Fruit fly (Drosophila melanogaster): ENCODE data around the gene CG13996.

CG13996 gene

DNA sequence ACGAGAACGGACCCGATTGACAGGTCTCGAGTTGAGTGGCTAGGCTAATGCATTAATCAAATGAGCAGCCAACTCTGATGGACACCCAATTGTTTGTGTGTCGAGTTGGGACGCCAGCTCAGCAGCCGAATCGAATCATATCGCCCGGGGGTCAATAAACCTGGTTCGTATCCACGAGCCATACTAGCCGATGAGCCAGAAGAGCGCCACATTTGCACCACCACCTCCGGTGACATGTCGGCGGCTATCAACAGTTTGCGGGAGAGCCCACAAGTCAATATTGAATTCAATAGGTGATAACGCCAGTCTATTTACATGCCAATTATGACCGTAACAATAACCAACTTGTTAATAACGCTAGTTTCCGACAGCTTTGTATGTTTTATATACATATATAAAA, 46.5 kb upstream of the CG13996 start:
- no peak for TF ChIP-seq Sox15 (GFP tag; optimal IDR thresholded peaks at IDR 0.05)
- no peak for TF ChIP-seq CG11762 (GFP tag; optimal IDR thresholded peaks at IDR 0.05; ENCODE audit: insufficient read depth)
- TF ChIP-seq CG6163 (GFP tag; IDR thresholded peaks at IDR 0.05): no peak
- TF ChIP-seq Sox14 (GFP tag; optimal IDR thresholded peaks at IDR 0.05): no peak
- no peak for TF ChIP-seq CG1621 (tag; optimal IDR thresholded peaks at IDR 0.05)
- TF ChIP-seq CG9139 (GFP tag; optimal IDR thresholded peaks at IDR 0.05): no peak
- TF ChIP-seq dsx (GFP tag; optimal IDR thresholded peaks at IDR 0.05; ENCODE audit: poor library complexity, severe bottlenecking): no peak
- no peak for TF ChIP-seq fd59A (GFP tag; optimal IDR thresholded peaks at IDR 0.05)
- TF ChIP-seq ss (GFP tag; optimal IDR thresholded peaks at IDR 0.05): peak in 1 of 2 experiments; percentile 16
- no peak for TF ChIP-seq CG31627 (GFP tag; optimal IDR thresholded peaks at IDR 0.05)
- TF ChIP-seq CG10669 (GFP tag; optimal IDR thresholded peaks at IDR 0.05): no peak
- TF ChIP-seq CG6808 (GFP tag; optimal IDR thresholded peaks at IDR 0.05): no peak
- no peak for TF ChIP-seq esn (GFP tag; optimal IDR thresholded peaks at IDR 0.05)
- TF ChIP-seq net (GFP tag; optimal IDR thresholded peaks at IDR 0.05): no peak
- TF ChIP-seq Smox (GFP tag; optimal IDR thresholded peaks at IDR 0.05): no peak
- no peak for TF ChIP-seq fd85E (GFP tag; optimal IDR thresholded peaks at IDR 0.05)
- TF ChIP-seq CG16779 (tag; optimal IDR thresholded peaks at IDR 0.05): no peak
- no peak for TF ChIP-seq CG3919 (GFP tag; optimal IDR thresholded peaks at IDR 0.05)
- no peak for TF ChIP-seq CG8119 (GFP tag; IDR thresholded peaks at IDR 0.05)
- no peak for TF ChIP-seq Hr38 (GFP tag; optimal IDR thresholded peaks at IDR 0.05)
- TF ChIP-seq svp (GFP tag): peak; percentile 85
- TF ChIP-seq CG11902 (GFP tag; optimal IDR thresholded peaks at IDR 0.05): no peak
- TF ChIP-seq Met (GFP tag; optimal IDR thresholded peaks at IDR 0.05): no peak
- TF ChIP-seq CG3032 (tag; optimal IDR thresholded peaks at IDR 0.05): no peak
- TF ChIP-seq Eip78C (GFP tag): peak; percentile 56
- no peak for TF ChIP-seq OdsH (GFP tag; optimal IDR thresholded peaks at IDR 0.05)
- no peak for TF ChIP-seq Hr4 (GFP tag; optimal IDR thresholded peaks at IDR 0.05)
- peak; percentile 95 for TF ChIP-seq fkh (GFP tag; optimal IDR thresholded peaks at IDR 0.05)
- no peak for TF ChIP-seq CG10631 (GFP tag; optimal IDR thresholded peaks at IDR 0.05)
- no peak for TF ChIP-seq CG11294 (GFP tag; IDR thresholded peaks at IDR 0.05)
- TF ChIP-seq spab (GFP tag; optimal IDR thresholded peaks at IDR 0.05): peak; percentile 6
- no peak for TF ChIP-seq Ets96B (tag; optimal IDR thresholded peaks at IDR 0.05)
- TF ChIP-seq CG8319 (GFP tag; optimal IDR thresholded peaks at IDR 0.05): no peak
- TF ChIP-seq lz (GFP tag; optimal IDR thresholded peaks at IDR 0.05): no peak
- no peak for TF ChIP-seq CG32006 (GFP tag; optimal IDR thresholded peaks at IDR 0.05)
- no peak for TF ChIP-seq Ets21C (GFP tag; optimal IDR thresholded peaks at IDR 0.05)
- TF ChIP-seq dac (GFP tag; optimal IDR thresholded peaks at IDR 0.05): no peak
- TF ChIP-seq pdm3 (GFP tag; optimal IDR thresholded peaks at IDR 0.05): no peak
- no peak for TF ChIP-seq Eip93F (GFP tag; optimal IDR thresholded peaks at IDR 0.05)
- no peak for TF ChIP-seq vri (GFP tag; optimal IDR thresholded peaks at IDR 0.05)

DNA sequence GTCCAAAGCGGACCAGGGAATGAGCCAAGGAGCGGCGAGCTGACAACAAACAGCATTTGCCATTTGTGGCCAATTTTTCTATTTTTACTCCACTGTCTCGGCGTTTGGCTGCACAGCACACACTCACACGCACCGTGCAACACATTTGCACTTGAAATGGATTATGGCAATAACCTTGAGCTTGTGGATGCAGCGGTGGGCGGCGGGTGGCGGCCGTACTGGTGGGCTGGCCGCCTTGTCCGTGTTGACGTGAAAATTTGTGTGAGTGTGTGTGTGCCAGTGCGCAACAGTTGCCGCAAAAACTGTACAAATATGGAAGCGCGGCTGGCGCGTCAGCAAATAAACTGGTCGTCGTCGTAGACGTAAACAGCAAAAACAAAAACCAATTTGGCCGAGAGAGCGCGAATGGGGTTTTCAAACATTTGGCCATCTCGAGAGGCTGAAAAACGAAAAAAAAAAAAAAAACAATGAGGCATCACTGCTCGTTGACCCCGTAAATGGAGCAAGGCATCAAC, 45.6 kb upstream of the CG13996 start:
- TF ChIP-seq dsx (GFP tag; optimal IDR thresholded peaks at IDR 0.05; ENCODE audit: poor library complexity, severe bottlenecking) (peak; percentile 26), CG15336 (GFP tag; IDR thresholded peaks at IDR 0.05) (peak; percentile 13; the same call in 1 of the 2 replicates), fd59A (GFP tag; optimal IDR thresholded peaks at IDR 0.05) (no peak), svp (GFP tag) (peak; percentile 72), CG8119 (GFP tag; IDR thresholded peaks at IDR 0.05) (0 out of 3 replicates have a peak, but pooled peaks have one; percentile 18), eg (GFP tag; IDR thresholded peaks at IDR 0.05) (peak; percentile 38; the same call in 2 of the 3 replicates), fkh (GFP tag; optimal IDR thresholded peaks at IDR 0.05) (peak; percentile 50), CG4318 (GFP tag; optimal IDR thresholded peaks at IDR 0.05) (no peak)
